Worm (Caenorhabditis elegans) whole organism, young adult: Measurements from ENCODE around the gene chtl-1.

ENCODE experiments used
- B0336.3 ChIP-seq: fragments of 200-800 bp; sonication (Bioruptor generic); IDR thresholded peaks from 2 replicates; pipeline ENCODE4 v1.3.6; 2022; ENCODE audit warnings: missing genetic modification characterization, missing compliant biosample characterization
- D2030.7 ChIP-seq: fragments of 200-800 bp; sonication (Bioruptor generic); IDR thresholded peaks from 2 replicates; pipeline ENCODE4 v1.3.6; 2022; ENCODE audit warnings: missing genetic modification reagents, missing genetic modification characterization, missing compliant biosample characterization
- F23B12.7 ChIP-seq: sonication (generic microtip); optimal IDR thresholded peaks from 2 replicates; lab custom pipeline; 2017; ENCODE audit warnings: missing genetic modification characterization, mild to moderate bottlenecking, missing compliant biosample characterization, antibody characterized with exemption, moderate library complexity; ENCODE audit not compliant: insufficient read depth
- F39B2.1 ChIP-seq: fragments of 200-800 bp; sonication (Bioruptor generic); IDR thresholded peaks from 2 replicates; pipeline ENCODE4 v1.3.6; 2022; ENCODE audit warnings: missing genetic modification reagents, missing genetic modification characterization, missing compliant biosample characterization
- F57C9.4 ChIP-seq: sonication (generic microtip); optimal IDR thresholded peaks from 2 replicates; lab custom pipeline; 2017; ENCODE audit warnings: mild to moderate bottlenecking, missing genetic modification characterization, missing compliant biosample characterization
- K12H6.12 ChIP-seq: fragments of 200-800 bp; sonication (Bioruptor generic); optimal IDR thresholded peaks from 2 replicates; lab custom pipeline; 2018; ENCODE audit warnings: mild to moderate bottlenecking, missing genetic modification characterization, missing compliant biosample characterization
- Y53G8AR.9 ChIP-seq: fragments of 200-800 bp; sonication (Bioruptor generic); conservative IDR thresholded peaks from 2 replicates; pipeline ENCODE4 v1.3.6; 2022; ENCODE audit warnings: missing genetic modification reagents, missing genetic modification characterization, missing compliant biosample characterization
- Y79H2A.3 ChIP-seq: fragments of 200-800 bp; sonication (Bioruptor generic); conservative IDR thresholded peaks from 2 replicates; pipeline ENCODE4 v1.3.6; 2022; ENCODE audit warnings: missing genetic modification reagents, missing genetic modification characterization, missing compliant biosample characterization
- ZK185.1 ChIP-seq: sonication (generic microtip); optimal IDR thresholded peaks from 2 replicates; lab custom pipeline; 2016; ENCODE audit warnings: mild to moderate bottlenecking, missing genetic modification characterization, missing compliant biosample characterization; ENCODE audit not compliant: poor library complexity, severe bottlenecking
- attf-5 ChIP-seq: fragments of 200-800 bp; sonication (Bioruptor generic); optimal IDR thresholded peaks from 2 replicates; lab custom pipeline; 2018; ENCODE audit warnings: mild to moderate bottlenecking, missing genetic modification characterization, missing compliant biosample characterization
- ccch-3 ChIP-seq: fragments of 200-800 bp; sonication (Bioruptor generic); optimal IDR thresholded peaks from 2 replicates; lab custom pipeline; 2018; ENCODE audit warnings: mild to moderate bottlenecking, missing genetic modification characterization, missing compliant biosample characterization
- cebp-1 ChIP-seq, 2 experiments: fragments of 200-800 bp in 1 of 2; sonication (Bioruptor generic) in 1 of 2; sonication (generic microtip) in 1 of 2; IDR thresholded peaks in 1 of 2; optimal IDR thresholded peaks in 1 of 2; 2 replicates each; pipeline versions ENCODE4 v1.3.6 to Lab custom; 2017 to 2022; ENCODE audit warnings: missing compliant biosample characterization in 2 of 2, missing genetic modification characterization in 2 of 2, mild to moderate bottlenecking in 1 of 2, missing genetic modification reagents in 1 of 2, moderate library complexity in 1 of 2
- cebp-2 ChIP-seq: fragments of 200-800 bp; sonication (Bioruptor generic); IDR thresholded peaks from 2 replicates; pipeline ENCODE4 v1.3.6; 2022; ENCODE audit warnings: missing genetic modification characterization, missing compliant biosample characterization
- ceh-27 ChIP-seq: fragments of 200-800 bp; sonication (Bioruptor generic); optimal IDR thresholded peaks from 2 replicates; lab custom pipeline; 2018; ENCODE audit warnings: mild to moderate bottlenecking, missing genetic modification characterization, moderate library complexity, missing compliant biosample characterization
- ceh-40 ChIP-seq: fragments of 200-800 bp; sonication (Bioruptor generic); IDR thresholded peaks from 2 replicates; pipeline ENCODE4 v1.3.6; 2022; ENCODE audit warnings: missing genetic modification characterization, missing compliant biosample characterization
- ceh-79 ChIP-seq: sonication (generic microtip); optimal IDR thresholded peaks from 2 replicates; lab custom pipeline; 2017; ENCODE audit warnings: mild to moderate bottlenecking, missing genetic modification characterization, missing compliant biosample characterization
- dpl-1 ChIP-seq: fragments of 150-350 bp; optimal IDR thresholded peaks from 2 replicates; lab custom pipeline; 2014; ENCODE audit warnings: missing biosample characterization, missing genetic modification reagents, missing genetic modification characterization
- egl-18 ChIP-seq: fragments of 200-800 bp; sonication (Bioruptor generic); IDR thresholded peaks from 2 replicates; pipeline ENCODE4 v1.3.6; 2022; ENCODE audit warnings: missing genetic modification reagents, missing genetic modification characterization, missing compliant biosample characterization
- egl-44 ChIP-seq: fragments of 200-800 bp; sonication (Bioruptor generic); IDR thresholded peaks from 2 replicates; pipeline ENCODE4 v1.3.6; 2022; ENCODE audit warnings: missing genetic modification reagents, missing genetic modification characterization, missing compliant biosample characterization
- egrh-3 ChIP-seq: fragments of 200-800 bp; sonication (Bioruptor generic); IDR thresholded peaks from 2 replicates; pipeline ENCODE4 v1.3.6; 2022; ENCODE audit warnings: missing genetic modification reagents, missing genetic modification characterization, missing compliant biosample characterization
- gei-17 ChIP-seq: fragments of 200-800 bp; sonication (Bioruptor generic); optimal IDR thresholded peaks from 2 replicates; lab custom pipeline; 2018; ENCODE audit warnings: mild to moderate bottlenecking, missing genetic modification characterization, missing compliant biosample characterization
- hmg-1.2 ChIP-seq: fragments of 200-800 bp; sonication (Bioruptor generic); IDR thresholded peaks from 2 replicates; pipeline ENCODE4 v1.3.6; 2022; ENCODE audit warnings: missing genetic modification reagents, missing genetic modification characterization, missing compliant biosample characterization
- hsf-1 ChIP-seq: fragments of 200-800 bp; sonication (Bioruptor generic); IDR thresholded peaks from 2 replicates; pipeline ENCODE4 v1.3.6; 2022; ENCODE audit warnings: missing genetic modification reagents, missing genetic modification characterization, missing compliant biosample characterization
- let-526 ChIP-seq: fragments of 200-800 bp; sonication (Bioruptor generic); IDR thresholded peaks from 2 replicates; pipeline ENCODE4 v1.3.6; 2022; ENCODE audit warnings: missing genetic modification reagents, missing genetic modification characterization, missing compliant biosample characterization
- lin-40 ChIP-seq: sonication (generic microtip); optimal IDR thresholded peaks from 2 replicates; lab custom pipeline; 2016; ENCODE audit warnings: missing genetic modification characterization, mild to moderate bottlenecking, missing compliant biosample characterization, missing genotype, missing genetic modification reagents
- lsl-1 ChIP-seq: fragments of 200-800 bp; sonication (Bioruptor generic); optimal IDR thresholded peaks from 2 replicates; lab custom pipeline; 2018; ENCODE audit warnings: mild to moderate bottlenecking, missing genetic modification characterization, moderate library complexity, missing compliant biosample characterization
- madf-10 ChIP-seq: sonication (generic microtip); optimal IDR thresholded peaks from 2 replicates; lab custom pipeline; 2016; ENCODE audit warnings: mild to moderate bottlenecking, missing genetic modification characterization, missing compliant biosample characterization
- madf-3 ChIP-seq: fragments of 200-800 bp; sonication (Bioruptor generic); IDR thresholded peaks from 2 replicates; pipeline ENCODE4 v1.3.6; 2022; ENCODE audit warnings: missing genetic modification reagents, missing genetic modification characterization, missing compliant biosample characterization
- mel-28 ChIP-seq: sonication (generic microtip); optimal IDR thresholded peaks from 2 replicates; lab custom pipeline; 2016; ENCODE audit warnings: borderline replicate concordance, mild to moderate bottlenecking, missing genetic modification characterization, missing compliant biosample characterization
- nfya-2 ChIP-seq: fragments of 200-800 bp; sonication (Bioruptor generic); IDR thresholded peaks from 2 replicates; pipeline ENCODE4 v1.3.6; 2022; ENCODE audit warnings: missing genetic modification reagents, missing genetic modification characterization, missing compliant biosample characterization
- nfyb-1 ChIP-seq: fragments of 200-800 bp; sonication (Bioruptor generic); IDR thresholded peaks from 2 replicates; pipeline ENCODE4 v1.3.6; 2022; ENCODE audit warnings: missing genetic modification reagents, missing genetic modification characterization, missing compliant biosample characterization
- nhr-80 ChIP-seq: sonication (generic microtip); optimal IDR thresholded peaks from 2 replicates; lab custom pipeline; 2016; ENCODE audit warnings: missing genetic modification characterization, missing compliant biosample characterization
- pbrm-1 ChIP-seq: fragments of 200-800 bp; sonication (Bioruptor generic); IDR thresholded peaks from 2 replicates; pipeline ENCODE4 v1.3.6; 2022; ENCODE audit warnings: missing genetic modification reagents, missing genetic modification characterization, missing compliant biosample characterization
- rpc-1 ChIP-seq, 2 experiments: fragments of 150-350 bp in 1 of 2; sonication (generic microtip) in 1 of 2; optimal IDR thresholded peaks; 2 replicates each; lab custom pipeline; 2014 to 2018; ENCODE audit warnings: missing biosample characterization in 1 of 2, missing genetic modification characterization in 1 of 2, missing genetic modification reagents in 1 of 2, missing genotype in 1 of 2
- sdz-38 ChIP-seq: sonication (generic microtip); optimal IDR thresholded peaks from 2 replicates; lab custom pipeline; 2016; ENCODE audit warnings: missing genotype, missing genetic modification characterization, missing compliant biosample characterization
- snpc-1.3 ChIP-seq: sonication (generic microtip); optimal IDR thresholded peaks from 2 replicates; lab custom pipeline; 2017; ENCODE audit warnings: missing genetic modification characterization, mild to moderate bottlenecking, missing compliant biosample characterization, antibody characterized with exemption, moderate library complexity, missing genotype, missing genetic modification reagents; ENCODE audit not compliant: insufficient read depth
- snpc-3.4 ChIP-seq: sonication (generic microtip); optimal IDR thresholded peaks from 2 replicates; lab custom pipeline; 2017; ENCODE audit warnings: missing genetic modification characterization, mild to moderate bottlenecking, missing compliant biosample characterization, antibody characterized with exemption, moderate library complexity, missing genotype, missing genetic modification reagents
- somi-1 ChIP-seq: fragments of 200-800 bp; sonication (Bioruptor generic); optimal IDR thresholded peaks from 2 replicates; lab custom pipeline; 2018; ENCODE audit warnings: mild to moderate bottlenecking, missing genetic modification characterization, missing compliant biosample characterization
- ztf-18 ChIP-seq: sonication (generic microtip); optimal IDR thresholded peaks from 2 replicates; lab custom pipeline; 2016; ENCODE audit warnings: missing genotype, mild to moderate bottlenecking, missing genetic modification characterization, missing compliant biosample characterization
- ztf-25 ChIP-seq: fragments of 200-800 bp; sonication (Bioruptor generic); IDR thresholded peaks from 2 replicates; pipeline ENCODE4 v1.3.6; 2022; ENCODE audit warnings: missing genetic modification reagents, missing genetic modification characterization, missing compliant biosample characterization
- ztf-26 ChIP-seq: sonication (generic microtip); optimal IDR thresholded peaks from 2 replicates; lab custom pipeline; 2017; ENCODE audit warnings: missing genetic modification characterization, missing compliant biosample characterization
- ztf-6 ChIP-seq: fragments of 200-800 bp; sonication (Bioruptor generic); IDR thresholded peaks from 2 replicates; pipeline ENCODE4 v1.3.6; 2022; ENCODE audit warnings: missing genetic modification reagents, missing genetic modification characterization, missing compliant biosample characterization

chtl-1 gene

ce11 chrX:5339889-5340288 lies 24.2 kb downstream of the chtl-1 start, which contains the start of gene C26B9.2 (continued):
- no peak for TF ChIP-seq D2030.7 (GFP tag; lab: Robert Waterston, UW)
- TF ChIP-seq snpc-1.3, result no peak
- TF ChIP-seq egrh-3 (GFP tag; lab: Robert Waterston, UW), result no peak

- no peak for TF ChIP-seq egl-18 (GFP tag; lab: Robert Waterston, UW)
- no peak for TF ChIP-seq ceh-79
- TF ChIP-seq rpc-1 (optimal IDR thresholded peaks at IDR 0.05; lab: Kevin White, UChicago), result no peak
- TF ChIP-seq rpc-1 (tag; optimal IDR thresholded peaks at IDR 0.05; lab: Kevin White, UChicago), result no peak
- no peak for TF ChIP-seq somi-1
- TF ChIP-seq ceh-40 (GFP tag; lab: Robert Waterston, UW), result no peak
- TF ChIP-seq ceh-27, result no peak
- no peak for TF ChIP-seq ccch-3
- no peak for TF ChIP-seq gei-17 (GFP tag; lab: Kevin White, UChicago)
- no peak for TF ChIP-seq lsl-1
These were observed 24.8 kb downstream of the chtl-1 start for ce11 chrX:5339357-5339756.

ce11 chrX:5337959-5338358 lies 26.2 kb downstream of the chtl-1 start, which contains the start of gene C26B9.3:
TSS of gene C26B9.3 (plus strand) at chrX:5338301.
- TF ChIP-seq Y79H2A.3 (GFP tag; lab: Robert Waterston, UW) (no peak), F39B2.1 (no peak), nfya-2 (GFP tag; lab: Robert Waterston, UW) (no peak), sdz-38 (tag; lab: Kevin White, UChicago) (no peak), ztf-6 (GFP tag; lab: Robert Waterston, UW) (no peak), hmg-1.2 (GFP tag; lab: Robert Waterston, UW) (no peak), ZK185.1 (tag; lab: Kevin White, UChicago) (no peak), F57C9.4 (tag; lab: Kevin White, UChicago) (no peak)
- TF ChIP-seq, all 124 proteins: peak for 0

ce11 chrX:5336498-5336897 lies 27.6 kb downstream of the chtl-1 start:
- TF ChIP-seq attf-5 (GFP tag; lab: Kevin White, UChicago) (peak; percentile 60), F23B12.7 (tag; lab: Kevin White, UChicago) (no peak), nfyb-1 (GFP tag; lab: Robert Waterston, UW) (0 out of 2 replicates have a peak, but pooled peaks have one; percentile 47), madf-10 (tag; lab: Kevin White, UChicago) (peak; percentile 95), ztf-18 (tag; lab: Kevin White, UChicago) (peak; percentile 17), mel-28 (no peak), pbrm-1 (GFP tag; lab: Robert Waterston, UW) (peak; percentile 20; the same call in 1 of the 2 replicates), ztf-25 (GFP tag; lab: Robert Waterston, UW) (no peak), egl-44 (GFP tag; lab: Robert Waterston, UW) (no peak), nhr-80 (tag; lab: Kevin White, UChicago) (peak; percentile 73), ztf-26 (peak; percentile 33), K12H6.12 (tag; lab: Kevin White, UChicago) (peak; percentile 47), Y53G8AR.9 (no peak), hmg-1.2 (GFP tag; lab: Robert Waterston, UW) (peak; percentile 75; the same call in 1 of the 2 replicates), lin-40 (tag; lab: Kevin White, UChicago) (peak; percentile 68), ceh-27 (peak; percentile 73), D2030.7 (GFP tag; lab: Robert Waterston, UW) (no peak), ZK185.1 (tag; lab: Kevin White, UChicago) (peak; percentile 21), rpc-1 (optimal IDR thresholded peaks at IDR 0.05; lab: Kevin White, UChicago) (no peak), rpc-1 (tag; optimal IDR thresholded peaks at IDR 0.05; lab: Kevin White, UChicago) (no peak), let-526 (0 out of 2 replicates have a peak, but pooled peaks have one; percentile 27), snpc-3.4 (tag; lab: Kevin White, UChicago) (peak; percentile 44), madf-3 (GFP tag; lab: Robert Waterston, UW) (0 out of 2 replicates have a peak, but pooled peaks have one; percentile 62), cebp-2 (GFP tag; lab: Robert Waterston, UW) (no peak), hsf-1 (no peak), cebp-1 (GFP tag; IDR thresholded peaks at IDR 0.05; lab: Robert Waterston, UW) (no peak), cebp-1 (tag; optimal IDR thresholded peaks at IDR 0.05; lab: Kevin White, UChicago) (no peak), B0336.3 (GFP tag; lab: Robert Waterston, UW) (no peak), dpl-1 (no peak), ztf-6 (GFP tag; lab: Robert Waterston, UW) (no peak)
